Worm (Caenorhabditis elegans) whole organism, L4 larva: ENCODE data around the gene talp-3.

Source experiments
- Y5F2A.4 ChIP-seq: fragments of 200-800 bp; sonication (Bioruptor generic); optimal IDR thresholded peaks from 2 replicates; lab custom pipeline; 2018; ENCODE audit warnings: mild to moderate bottlenecking, missing genetic modification characterization, missing compliant biosample characterization
- daf-8 ChIP-seq: fragments of 200-800 bp; sonication (Bioruptor generic); IDR thresholded peaks from 2 replicates; pipeline ENCODE4 v1.3.6; 2022; ENCODE audit warnings: missing genetic modification characterization, missing compliant biosample characterization
- fos-1 ChIP-seq: fragments of 150-350 bp; optimal IDR thresholded peaks from 2 replicates; lab custom pipeline; 2014; ENCODE audit warnings: missing biosample characterization, missing genetic modification characterization
- lsy-2 ChIP-seq, 2 experiments: fragments of 150-350 bp in 1 of 2; sonication (generic microtip) in 1 of 2; optimal IDR thresholded peaks; 2 replicates each; lab custom pipeline; 2014 to 2017; ENCODE audit warnings: missing biosample characterization in 2 of 2, missing genetic modification characterization in 2 of 2
- nhr-11 ChIP-seq: fragments of 150-350 bp; optimal IDR thresholded peaks from 2 replicates; lab custom pipeline; 2014; ENCODE audit warnings: missing biosample characterization, missing genetic modification characterization

DNA sequence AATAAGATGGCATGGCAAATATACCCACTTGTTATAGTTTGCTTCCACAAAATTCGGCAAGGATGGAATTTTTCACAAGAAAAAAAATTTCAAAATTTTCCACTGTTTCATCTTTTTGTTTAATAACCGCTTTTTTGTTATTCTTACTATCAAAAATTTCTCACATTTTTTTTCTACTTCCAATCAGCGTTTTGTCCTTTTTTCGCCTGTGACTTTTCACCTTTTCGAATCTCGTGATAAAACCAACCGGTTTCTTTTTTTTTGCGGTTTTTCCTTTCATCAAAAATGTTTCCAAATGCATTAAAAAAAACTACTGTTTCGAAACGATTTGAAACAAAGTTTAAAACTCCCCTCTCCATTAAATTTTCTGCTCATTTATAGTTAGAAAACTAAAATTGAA is 25.9 kb upstream of the talp-3 start:
- TF ChIP-seq lsy-2 (tag; optimal IDR thresholded peaks at IDR 0.05; lab: Kevin White, UChicago) = no peak
- TF ChIP-seq fos-1 (tag; lab: Kevin White, UChicago) = no peak
- no peak for TF ChIP-seq daf-8 (GFP tag; lab: Robert Waterston, UW)
- no peak for TF ChIP-seq Y5F2A.4 (GFP tag; lab: Kevin White, UChicago)
- TF ChIP-seq nhr-11 (tag; lab: Kevin White, UChicago) = no peak
